Worm (Caenorhabditis elegans): Measurements from ENCODE around the gene Y43F8C.6.

DNA sequence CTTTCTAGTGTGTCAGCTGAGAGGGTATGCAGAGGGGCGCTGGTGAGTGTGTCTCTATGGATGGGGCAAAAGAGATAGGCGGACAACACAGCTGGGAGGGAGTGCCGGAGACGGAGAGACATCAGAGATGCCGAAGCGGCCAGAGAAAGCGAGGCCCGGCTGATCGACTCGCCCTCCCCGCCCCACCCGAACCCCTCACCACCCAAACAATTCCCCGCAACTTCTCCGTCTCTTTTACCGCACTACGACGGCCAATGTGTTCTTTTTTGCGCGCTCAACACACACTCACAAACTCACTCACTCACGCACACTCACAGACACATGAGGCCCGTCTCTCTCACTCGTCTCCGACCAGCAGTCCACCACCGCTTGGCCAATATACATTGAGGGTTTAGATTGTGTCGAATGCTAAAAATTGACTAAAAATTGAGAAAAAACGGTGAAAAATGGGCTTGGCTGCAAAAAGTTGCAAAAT, 18.2 kb downstream of the Y43F8C.6 start, which contains the start of gene Y43F8C.3:
- TF ChIP-seq F49E8.2 (tag; optimal IDR thresholded peaks at IDR 0.05; ENCODE audit: borderline replicate concordance) (no peak), lir-3 (tag; optimal IDR thresholded peaks at IDR 0.05) (no peak), ces-1 (GFP tag; optimal IDR thresholded peaks at IDR 0.05) (no peak), nhr-237 (tag; optimal IDR thresholded peaks at IDR 0.05) (no peak), zag-1 (tag; optimal IDR thresholded peaks at IDR 0.05) (no peak), nhr-11 (tag; optimal IDR thresholded peaks at IDR 0.05) (peak; percentile 45), F44E2.7 (GFP tag; IDR thresholded peaks at IDR 0.05) (no peak), dmd-8 (GFP tag; IDR thresholded peaks at IDR 0.05) (0 out of 2 replicates have a peak, but pooled peaks have one; percentile 41), ceh-82 (tag; optimal IDR thresholded peaks at IDR 0.05) (no peak), snpc-4 (tag; optimal IDR thresholded peaks at IDR 0.05) (no peak), ceh-20 (GFP tag; IDR thresholded peaks at IDR 0.05) (no peak)
